Worm (Caenorhabditis elegans) whole organism, midembryonic: Measurements from ENCODE around the gene Y49E10.4.

ENCODE experiments used
- T22C8.4 ChIP-seq: fragments of 200-800 bp; sonication (Bioruptor generic); IDR thresholded peaks from 2 replicates; pipeline ENCODE4 v1.3.6; 2022; ENCODE audit warnings: missing genetic modification characterization, missing compliant biosample characterization
- cog-1 ChIP-seq: sonication (generic microtip); optimal IDR thresholded peaks from 2 replicates; lab custom pipeline; 2016; ENCODE audit warnings: missing genetic modification characterization, missing compliant biosample characterization
- med-1 ChIP-seq: sonication (generic microtip); optimal IDR thresholded peaks from 2 replicates; lab custom pipeline; 2017; ENCODE audit warnings: missing genetic modification characterization, mild to moderate bottlenecking, missing compliant biosample characterization, antibody characterized with exemption, missing genetic modification reagents; ENCODE audit not compliant: insufficient read depth
- tab-1 ChIP-seq: fragments of 200-800 bp; sonication (Bioruptor generic); IDR thresholded peaks from 2 replicates; pipeline ENCODE4 v1.3.6; 2022; ENCODE audit warnings: missing genetic modification characterization, missing compliant biosample characterization
- ztf-23 ChIP-seq: fragments of 200-800 bp; sonication (Bioruptor generic); IDR thresholded peaks from 2 replicates; pipeline ENCODE4 v1.3.6; 2022; ENCODE audit warnings: missing genetic modification reagents, missing genetic modification characterization, missing compliant biosample characterization
- ztf-29 ChIP-seq: fragments of 200-800 bp; sonication (Bioruptor generic); IDR thresholded peaks from 2 replicates; pipeline ENCODE4 v1.3.6; 2022; ENCODE audit warnings: missing genetic modification reagents, missing genetic modification characterization, missing compliant biosample characterization

- TF ChIP-seq T22C8.4 (GFP tag; lab: Robert Waterston, UW) (no peak), cog-1 (tag; lab: Kevin White, UChicago) (no peak), ztf-23 (GFP tag; lab: Robert Waterston, UW) (no peak), tab-1 (no peak), ztf-29 (GFP tag; lab: Robert Waterston, UW) (no peak), med-1 (GFP tag; lab: Kevin White, UChicago) (no peak)
These were observed 6.4 kb downstream of the Y49E10.4 start, which contains the start of gene pph-4.2 for ce11 chrIII:12377198-12377662.
